Fruit fly (Drosophila melanogaster): Measurements from ENCODE around the gene Or2a.
A peak's percentile ranks its signal among the peaks of the same experiment; 100 is the strongest.

Or2a gene

dm6 chrX:2222181-2222790, 23.7 kb upstream of the Or2a start, which contains the start of gene Vinc (continued):
- TF ChIP-seq CG17328 (GFP tag; IDR thresholded peaks at IDR 0.05) (peak; percentile 62), CG16813 (GFP tag; IDR thresholded peaks at IDR 0.05; ENCODE audit: partially characterized antibody) (peak; percentile 49; the same call in 2 of the 3 replicates), CG12104 (GFP tag; optimal IDR thresholded peaks at IDR 0.05) (peak; percentile 74), luna (GFP tag; optimal IDR thresholded peaks at IDR 0.05) (peak; percentile 64), CG6254 (GFP tag; optimal IDR thresholded peaks at IDR 0.05) (peak; percentile 79), schlank (tag; optimal IDR thresholded peaks at IDR 0.05) (peak; percentile 45), fd102C (GFP tag; optimal IDR thresholded peaks at IDR 0.05) (no peak), br (optimal IDR thresholded peaks at IDR 0.05) (no peak), ap (GFP tag; IDR thresholded peaks at IDR 0.05) (peak; percentile 67), peb (GFP tag; IDR thresholded peaks at IDR 0.05) (peak; percentile 75), CG11247 (GFP tag; IDR thresholded peaks at IDR 0.05) (peak; percentile 82), Nf-YA (GFP tag; IDR thresholded peaks at IDR 0.05) (peak; percentile 50; the same call in 1 of the 2 replicates), gro (GFP tag; optimal IDR thresholded peaks at IDR 0.05) (peak; percentile 66), pita (GFP tag; optimal IDR thresholded peaks at IDR 0.05) (no peak), BEAF-32 (GFP tag; optimal IDR thresholded peaks at IDR 0.05) (peak; percentile 58), CG2120 (GFP tag; optimal IDR thresholded peaks at IDR 0.05) (peak; percentile 85), Abd-B (GFP tag; optimal IDR thresholded peaks at IDR 0.05) (peak; percentile 44), Dfd (GFP tag; optimal IDR thresholded peaks at IDR 0.05) (no peak), dysf (GFP tag; IDR thresholded peaks at IDR 0.05) (peak; percentile 95), sima (GFP tag; optimal IDR thresholded peaks at IDR 0.05) (peak; percentile 3), CG17829 (tag; optimal IDR thresholded peaks at IDR 0.05) (peak; percentile 89), CG9876 (GFP tag; optimal IDR thresholded peaks at IDR 0.05) (peak; percentile 34), tio (GFP tag; optimal IDR thresholded peaks at IDR 0.05) (no peak), Lim3 (GFP tag; IDR thresholded peaks at IDR 0.05) (0 out of 2 replicates have a peak, but pooled peaks have one; percentile 40), nmo (GFP tag; optimal IDR thresholded peaks at IDR 0.05) (peak; percentile 91), CG14667 (GFP tag; IDR thresholded peaks at IDR 0.05) (peak; percentile 74), Neu2 (GFP tag; optimal IDR thresholded peaks at IDR 0.05; ENCODE audit: borderline replicate concordance) (peak; percentile 58), nerfin-1 (tag; optimal IDR thresholded peaks at IDR 0.05) (peak; percentile 86), CG11093 (GFP tag; IDR thresholded peaks at IDR 0.05) (peak; percentile 80), MESR4 (GFP tag; optimal IDR thresholded peaks at IDR 0.05) (no peak), Deaf1 (tag; optimal IDR thresholded peaks at IDR 0.05) (peak; percentile 79), CG8765 (GFP tag; IDR thresholded peaks at IDR 0.05) (peak; percentile 50; the same call in 1 of the 2 replicates), nom (GFP tag; optimal IDR thresholded peaks at IDR 0.05) (peak; percentile 92), shn (GFP tag; optimal IDR thresholded peaks at IDR 0.05) (peak; percentile 83), CG17361 (GFP tag; IDR thresholded peaks at IDR 0.05) (peak; percentile 94), CG18262 (tag; optimal IDR thresholded peaks at IDR 0.05) (peak; percentile 85), gsb (GFP tag; IDR thresholded peaks at IDR 0.05) (peak; percentile 78), fd3F (GFP tag; optimal IDR thresholded peaks at IDR 0.05) (peak; percentile 72), CG2199 (GFP tag; IDR thresholded peaks at IDR 0.05) (0 out of 3 replicates have a peak, but pooled peaks have one; percentile 52), CG6854 (GFP tag; optimal IDR thresholded peaks at IDR 0.05) (peak; percentile 92), grau (tag; optimal IDR thresholded peaks at IDR 0.05) (peak; percentile 85), Six4 (GFP tag; optimal IDR thresholded peaks at IDR 0.05) (peak; percentile 81), fru (optimal IDR thresholded peaks at IDR 0.05) (no peak), Ada2b (GFP tag; IDR thresholded peaks at IDR 0.05) (peak; percentile 77), ab (GFP tag; optimal IDR thresholded peaks at IDR 0.05) (peak; percentile 35), Hmx (GFP tag; optimal IDR thresholded peaks at IDR 0.05) (peak; percentile 76), CG3065 (GFP tag; optimal IDR thresholded peaks at IDR 0.05) (no peak), Camta (GFP tag; optimal IDR thresholded peaks at IDR 0.05) (peak; percentile 82), repo (GFP tag; optimal IDR thresholded peaks at IDR 0.05) (peak; percentile 75), CG13123 (GFP tag; optimal IDR thresholded peaks at IDR 0.05) (peak; percentile 49), wek (GFP tag; optimal IDR thresholded peaks at IDR 0.05) (no peak)
